Worm (Caenorhabditis elegans): Measurements from ENCODE around the gene srt-11.

DNA sequence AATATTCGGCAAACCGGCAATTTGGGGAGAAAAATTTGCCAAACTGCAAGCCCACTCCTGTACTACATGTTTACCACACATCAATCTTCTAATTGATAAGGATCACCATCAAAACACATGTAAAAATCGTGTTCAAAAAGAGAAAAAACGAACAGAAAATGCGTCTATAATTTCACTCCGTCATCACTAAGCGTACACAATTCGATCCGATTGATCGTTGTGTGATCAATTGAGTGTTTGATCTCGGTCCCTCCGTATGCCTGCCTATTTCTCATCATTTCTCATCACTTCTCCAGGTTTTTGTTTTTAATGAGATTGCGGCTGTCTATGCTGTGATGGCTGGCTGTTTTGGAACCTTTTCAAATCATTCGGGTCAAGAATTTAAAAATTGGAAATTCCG is 19.6 kb downstream of the srt-11 start:
- TF ChIP-seq aptf-2 (GFP tag; conservative IDR thresholded peaks at IDR 0.05) (no peak), chd-7 (tag; optimal IDR thresholded peaks at IDR 0.05) (no peak), nfya-1 (tag; optimal IDR thresholded peaks at IDR 0.05; ENCODE audit: borderline replicate concordance, insufficient read depth) (no peak), mel-28 (tag; optimal IDR thresholded peaks at IDR 0.05; ENCODE audit: borderline replicate concordance) (no peak), ama-1 (optimal IDR thresholded peaks at IDR 0.05) (no peak), ama-1 (GFP tag; optimal IDR thresholded peaks at IDR 0.05) (no peak), snpc-1.3 (tag; optimal IDR thresholded peaks at IDR 0.05; ENCODE audit: insufficient read depth) (no peak), him-1 (tag; optimal IDR thresholded peaks at IDR 0.05) (no peak), ceh-58 (GFP tag; IDR thresholded peaks at IDR 0.05) (no peak)

Data from whole organism, young adult.